Fruit fly (Drosophila melanogaster) whole organism, embryonic: ENCODE data around the gene SMC6.

Experiments used
- Asciz ChIP-seq: fragments of 200-800 bp; sonication (Bioruptor generic); optimal IDR thresholded peaks from 2 replicates; lab custom pipeline; 2017; ENCODE audit warnings: missing biosample characterization, mild to moderate bottlenecking, missing genetic modification characterization, missing genetic modification reagents
- Atf6 ChIP-seq: fragments of 200-800 bp; sonication (Bioruptor generic); IDR thresholded peaks from 2 replicates; pipeline ENCODE4 v1.3.6; 2022; ENCODE audit warnings: missing biosample characterization, missing genetic modification characterization
- B-H1 ChIP-seq: fragments of 200-800 bp; sonication (Bioruptor generic); IDR thresholded peaks from 3 replicates; pipeline ENCODE4 v1.3.6; 2022; ENCODE audit warnings: missing biosample characterization, missing genetic modification characterization
- BtbVII ChIP-seq: fragments of 200-800 bp; sonication (Bioruptor generic); optimal IDR thresholded peaks from 3 replicates; lab custom pipeline; 2017; ENCODE audit warnings: missing biosample characterization, mild to moderate bottlenecking, missing genetic modification characterization
- CG10267 ChIP-seq: fragments of 200-800 bp; sonication (Bioruptor generic); optimal IDR thresholded peaks from 2 replicates; lab custom pipeline; 2018; ENCODE audit warnings: missing biosample characterization, mild to moderate bottlenecking, missing genetic modification characterization, moderate library complexity
- CG10431 ChIP-seq: fragments of 200-800 bp; sonication (Bioruptor generic); optimal IDR thresholded peaks from 3 replicates; lab custom pipeline; 2018; ENCODE audit warnings: missing biosample characterization, mild to moderate bottlenecking, missing genetic modification characterization
- CG11723 ChIP-seq: fragments of 200-800 bp; sonication (Bioruptor generic); optimal IDR thresholded peaks from 2 replicates; lab custom pipeline; 2017; ENCODE audit warnings: missing biosample characterization, mild to moderate bottlenecking, missing genetic modification characterization
- CG12071 ChIP-seq: fragments of 200-800 bp; sonication (Bioruptor generic); optimal IDR thresholded peaks from 3 replicates; lab custom pipeline; 2018; ENCODE audit warnings: missing biosample characterization, mild to moderate bottlenecking, missing genetic modification characterization
- CG13894 ChIP-seq: fragments of 200-800 bp; sonication (Bioruptor generic); optimal IDR thresholded peaks from 3 replicates; lab custom pipeline; 2018; ENCODE audit warnings: missing biosample characterization, mild to moderate bottlenecking, missing genetic modification characterization, moderate library complexity
- CG1529 ChIP-seq: fragments of 200-800 bp; sonication (Bioruptor generic); optimal IDR thresholded peaks from 3 replicates; lab custom pipeline; 2018; ENCODE audit warnings: missing biosample characterization, missing genetic modification characterization
- CG15514 ChIP-seq: fragments of 200-800 bp; sonication (Bioruptor generic); optimal IDR thresholded peaks from 3 replicates; lab custom pipeline; 2017; ENCODE audit warnings: missing biosample characterization, missing genetic modification characterization, mild to moderate bottlenecking, moderate library complexity, missing genetic modification reagents
- CG15696 ChIP-seq: fragments of 200-800 bp; sonication (Bioruptor generic); optimal IDR thresholded peaks from 2 replicates; lab custom pipeline; 2019; ENCODE audit warnings: missing biosample characterization, mild to moderate bottlenecking, missing genetic modification characterization, moderate library complexity
- CG17829 ChIP-seq: fragments of 200-800 bp; optimal IDR thresholded peaks from 2 replicates; lab custom pipeline; 2019; ENCODE audit warnings: missing biosample characterization, mild to moderate bottlenecking, missing genetic modification characterization, moderate library complexity
- CG18262 ChIP-seq: fragments of 200-800 bp; optimal IDR thresholded peaks from 3 replicates; lab custom pipeline; 2019; ENCODE audit warnings: missing biosample characterization, mild to moderate bottlenecking, missing genetic modification characterization, moderate library complexity
- CG2202 ChIP-seq: fragments of 200-800 bp; sonication (Bioruptor generic); optimal IDR thresholded peaks from 2 replicates; lab custom pipeline; 2018; ENCODE audit warnings: missing biosample characterization, mild to moderate bottlenecking, missing genetic modification characterization
- CG31441 ChIP-seq: fragments of 200-800 bp; sonication (Bioruptor generic); IDR thresholded peaks from 2 replicates; pipeline ENCODE4 v1.3.6; 2022; ENCODE audit warnings: missing biosample characterization, missing genetic modification characterization
- CG3407 ChIP-seq: fragments of 200-800 bp; sonication (Bioruptor generic); optimal IDR thresholded peaks from 2 replicates; lab custom pipeline; 2018; ENCODE audit warnings: missing biosample characterization, mild to moderate bottlenecking, missing genetic modification characterization
- CG3726 ChIP-seq: fragments of 200-800 bp; sonication (Bioruptor generic); IDR thresholded peaks from 3 replicates; pipeline ENCODE4, ENCODE4 v1.3.6; 2022; ENCODE audit warnings: missing biosample characterization, missing genetic modification characterization
- CG4707 ChIP-seq: fragments of 200-800 bp; sonication (Bioruptor generic); optimal IDR thresholded peaks from 2 replicates; lab custom pipeline; 2018; ENCODE audit warnings: missing biosample characterization, mild to moderate bottlenecking, missing genetic modification characterization, moderate library complexity
- D ChIP-seq, 2 experiments: fragments of 200-800 bp in 1 of 2; fragments of >200 bp in 1 of 2; sonication (Bioruptor generic) in 1 of 2; optimal IDR thresholded peaks; 2 replicates in 1 of 2; 3 replicates in 1 of 2; lab custom pipeline; 2017; ENCODE audit warnings: mild to moderate bottlenecking in 1 of 2, missing biosample characterization in 1 of 2, missing genetic modification characterization in 1 of 2, missing genetic modification reagents in 1 of 2
- H2.0 ChIP-seq: fragments of 200-800 bp; sonication (Bioruptor generic); IDR thresholded peaks from 2 replicates; pipeline ENCODE4 v1.3.6; 2022; ENCODE audit warnings: missing biosample characterization, missing genetic modification characterization
- Hr3 ChIP-seq: fragments of 200-800 bp; sonication (Bioruptor generic); optimal IDR thresholded peaks from 3 replicates; lab custom pipeline; 2016; ENCODE audit warnings: missing biosample characterization, missing genetic modification characterization
- Hsf ChIP-seq: fragments of 200-800 bp; sonication (Bioruptor generic); optimal IDR thresholded peaks from 3 replicates; lab custom pipeline; 2016; ENCODE audit warnings: missing biosample characterization, missing genetic modification characterization
- Kr ChIP-seq: fragments of 200-800 bp; sonication (Bioruptor generic); optimal IDR thresholded peaks from 2 replicates; lab custom pipeline; 2017; ENCODE audit warnings: missing biosample characterization, mild to moderate bottlenecking, missing genetic modification characterization
- Lim3 ChIP-seq: fragments of 200-800 bp; sonication (Bioruptor generic); IDR thresholded peaks from 2 replicates; pipeline ENCODE4 v1.3.6; 2022; ENCODE audit warnings: missing biosample characterization, missing genetic modification characterization
- MBD-R2 ChIP-seq: fragments of 200-800 bp; sonication (Bioruptor generic); IDR thresholded peaks from 2 replicates; pipeline ENCODE4 v1.3.6; 2022; ENCODE audit warnings: missing biosample characterization, missing genetic modification characterization
- MESR4 ChIP-seq: fragments of 200-800 bp; sonication (Bioruptor generic); optimal IDR thresholded peaks from 2 replicates; lab custom pipeline; 2018; ENCODE audit warnings: missing biosample characterization, mild to moderate bottlenecking, missing genetic modification characterization, moderate library complexity
- Side ChIP-seq: fragments of 200-800 bp; sonication (Bioruptor generic); optimal IDR thresholded peaks from 2 replicates; lab custom pipeline; 2016; ENCODE audit warnings: missing biosample characterization, missing genetic modification characterization
- Sox100B ChIP-seq: fragments of 200-800 bp; sonication (Bioruptor generic); optimal IDR thresholded peaks from 3 replicates; lab custom pipeline; 2018; ENCODE audit warnings: missing biosample characterization, mild to moderate bottlenecking, missing genetic modification characterization
- Xrp1 ChIP-seq: fragments of 200-800 bp; sonication (Bioruptor generic); IDR thresholded peaks from 2 replicates; pipeline ENCODE4 v1.3.6; 2022; ENCODE audit warnings: missing biosample characterization, missing genetic modification characterization
- chm ChIP-seq: fragments of 200-800 bp; sonication (Bioruptor generic); IDR thresholded peaks from 2 replicates; pipeline ENCODE4 v1.3.6; 2022; ENCODE audit warnings: missing biosample characterization, missing genetic modification characterization
- croc ChIP-seq: fragments of 200-800 bp; sonication (Bioruptor generic); conservative IDR thresholded peaks from 3 replicates; pipeline ENCODE4 v1.3.6; 2022; ENCODE audit warnings: missing biosample characterization, missing genetic modification characterization
- dan ChIP-seq: fragments of 200-800 bp; sonication (Bioruptor generic); IDR thresholded peaks from 2 replicates; pipeline ENCODE4 v1.3.6; 2022; ENCODE audit warnings: missing biosample characterization, missing genetic modification characterization
- dysf ChIP-seq: fragments of 200-800 bp; sonication (Bioruptor generic); IDR thresholded peaks from 3 replicates; pipeline ENCODE4 v1.3.6; 2022; ENCODE audit warnings: missing biosample characterization, missing genetic modification characterization
- fd64A ChIP-seq: fragments of 200-800 bp; sonication (Bioruptor generic); optimal IDR thresholded peaks from 3 replicates; lab custom pipeline; 2018; ENCODE audit warnings: missing biosample characterization, mild to moderate bottlenecking, missing genetic modification characterization
- fru ChIP-seq: fragments of >200 bp; optimal IDR thresholded peaks from 2 replicates; lab custom pipeline; 2017
- gem ChIP-seq: fragments of 200-800 bp; sonication (Bioruptor generic); optimal IDR thresholded peaks from 2 replicates; lab custom pipeline; 2019; ENCODE audit warnings: missing biosample characterization, mild to moderate bottlenecking, missing genetic modification characterization, moderate library complexity
- hkb ChIP-seq, 2 experiments: fragments of 200-800 bp in 1 of 2; fragments of >200 bp in 1 of 2; sonication (Bioruptor generic) in 1 of 2; IDR thresholded peaks in 1 of 2; optimal IDR thresholded peaks in 1 of 2; 2 replicates each; pipeline versions ENCODE4 v1.3.6 to Lab custom; 2017 to 2022; ENCODE audit warnings: missing biosample characterization in 1 of 2, missing genetic modification characterization in 1 of 2
- jing ChIP-seq: fragments of 200-800 bp; sonication (Bioruptor generic); optimal IDR thresholded peaks from 2 replicates; lab custom pipeline; 2018; ENCODE audit warnings: missing biosample characterization, mild to moderate bottlenecking, missing genetic modification characterization
- lov ChIP-seq, 2 experiments: fragments of 200-800 bp in 1 of 2; fragments of >200 bp in 1 of 2; sonication (Bioruptor generic) in 1 of 2; IDR thresholded peaks in 1 of 2; optimal IDR thresholded peaks in 1 of 2; 2 replicates in 1 of 2; 3 replicates in 1 of 2; pipeline versions ENCODE4 v1.3.6 to Lab custom; 2017 to 2022; ENCODE audit warnings: missing biosample characterization in 1 of 2, missing genetic modification characterization in 1 of 2
- mam ChIP-seq: fragments of 200-800 bp; sonication (Bioruptor generic); optimal IDR thresholded peaks from 3 replicates; lab custom pipeline; 2016; ENCODE audit warnings: missing biosample characterization, missing genetic modification characterization
- mld ChIP-seq: fragments of 200-800 bp; sonication (Bioruptor generic); IDR thresholded peaks from 3 replicates; pipeline ENCODE4 v1.3.6; 2022; ENCODE audit warnings: missing biosample characterization, missing genetic modification characterization; ENCODE audit not compliant: partially characterized antibody
- onecut ChIP-seq: fragments of 200-800 bp; sonication (Bioruptor generic); IDR thresholded peaks from 2 replicates; pipeline ENCODE4 v1.3.6; 2022; ENCODE audit warnings: missing biosample characterization, missing genetic modification characterization
- rib ChIP-seq: fragments of 200-800 bp; sonication (Bioruptor generic); IDR thresholded peaks from 2 replicates; pipeline ENCODE4 v1.3.6; 2022; ENCODE audit warnings: missing biosample characterization, missing genetic modification characterization
- seq ChIP-seq: fragments of 200-800 bp; sonication (Bioruptor generic); IDR thresholded peaks from 2 replicates; pipeline ENCODE4 v1.3.6; 2022; ENCODE audit warnings: missing biosample characterization, missing genetic modification characterization
- sisA ChIP-seq: fragments of 200-800 bp; sonication (Bioruptor generic); IDR thresholded peaks from 2 replicates; pipeline ENCODE4 v1.3.6; 2022; ENCODE audit warnings: missing biosample characterization, missing genetic modification characterization
- sob ChIP-seq: fragments of 200-800 bp; sonication (Bioruptor generic); IDR thresholded peaks from 2 replicates; pipeline ENCODE4 v1.3.6; 2022; ENCODE audit warnings: missing biosample characterization, missing genetic modification characterization
- sr ChIP-seq: fragments of 200-800 bp; sonication (Bioruptor generic); IDR thresholded peaks from 3 replicates; pipeline ENCODE4 v1.3.6; 2022; ENCODE audit warnings: missing biosample characterization, missing genetic modification characterization

The SMC6 gene

dm6 chr3R:24206341-24207114 is 13.3 kb upstream of the SMC6 start (continued):
- TF ChIP-seq dan (GFP tag; lab: Robert Waterston, UW) (no peak), CG12071 (GFP tag; lab: Kevin White, UChicago) (peak; percentile 41), H2.0 (GFP tag; lab: Robert Waterston, UW) (peak; percentile 47; the same call in 1 of the 2 replicates), CG15514 (GFP tag; lab: Kevin White, UChicago) (peak; percentile 7), CG2202 (tag; lab: Kevin White, UChicago) (no peak), CG15696 (tag; lab: Kevin White, UChicago) (no peak), CG3726 (GFP tag; lab: Robert Waterston, UW) (no peak), rib (GFP tag; lab: Robert Waterston, UW) (no peak), CG17829 (peak; percentile 52), CG13894 (no peak), croc (GFP tag; lab: Robert Waterston, UW) (peak; percentile 20; the same call in 1 of the 3 replicates), sr (GFP tag; lab: Robert Waterston, UW) (0 out of 3 replicates have a peak, but pooled peaks have one; percentile 17), Xrp1 (peak; percentile 72), gem (tag; lab: Kevin White, UChicago) (peak; percentile 74), CG3407 (GFP tag; lab: Kevin White, UChicago) (peak; percentile 27), chm (no peak), Asciz (GFP tag; lab: Kevin White, UChicago) (peak; percentile 21), Atf6 (GFP tag; lab: Robert Waterston, UW) (no peak), D (optimal IDR thresholded peaks at IDR 0.05; lab: Kevin White, UChicago) (no peak), D (GFP tag; optimal IDR thresholded peaks at IDR 0.05; lab: Kevin White, UChicago) (peak; percentile 53), sob (peak; percentile 42; the same call in 1 of the 2 replicates), MESR4 (no peak), seq (GFP tag; lab: Robert Waterston, UW) (no peak), onecut (GFP tag; lab: Robert Waterston, UW) (peak; percentile 64), MBD-R2 (GFP tag; lab: Robert Waterston, UW) (no peak), CG1529 (GFP tag; lab: Kevin White, UChicago) (peak; percentile 37), CG4707 (peak; percentile 47), mam (peak; percentile 6), Kr (GFP tag; lab: Kevin White, UChicago) (no peak), hkb (optimal IDR thresholded peaks at IDR 0.05; lab: Kevin White, UChicago) (no peak), hkb (GFP tag; IDR thresholded peaks at IDR 0.05; lab: Robert Waterston, UW) (peak; percentile 65), CG18262 (tag; lab: Kevin White, UChicago) (peak; percentile 70), dysf (GFP tag; lab: Robert Waterston, UW) (peak; percentile 70), BtbVII (GFP tag; lab: Kevin White, UChicago) (no peak), fru (lab: Kevin White, UChicago) (no peak), Side (GFP tag; lab: Kevin White, UChicago) (no peak), Hsf (GFP tag; lab: Kevin White, UChicago) (peak; percentile 49), lov (optimal IDR thresholded peaks at IDR 0.05; lab: Kevin White, UChicago) (no peak), lov (GFP tag; IDR thresholded peaks at IDR 0.05; lab: Robert Waterston, UW) (peak; percentile 32; the same call in 1 of the 3 replicates), CG10431 (GFP tag; lab: Kevin White, UChicago) (peak; percentile 17), CG11723 (peak; percentile 16), B-H1 (GFP tag; lab: Robert Waterston, UW) (peak; percentile 14; the same call in 1 of the 3 replicates), Hr3 (GFP tag; lab: Kevin White, UChicago) (peak; percentile 35), mld (GFP tag; lab: Robert Waterston, UW) (no peak), fd64A (GFP tag; lab: Kevin White, UChicago) (no peak), Sox100B (GFP tag; lab: Kevin White, UChicago) (peak; percentile 56), Lim3 (no peak), sisA (GFP tag; lab: Robert Waterston, UW) (peak; percentile 32; the same call in 1 of the 2 replicates), CG10267 (peak; percentile 41), CG31441 (GFP tag; lab: Robert Waterston, UW) (peak; percentile 50; the same call in 1 of the 2 replicates), jing (GFP tag; lab: Kevin White, UChicago) (peak; percentile 17)
